Fruit fly (Drosophila melanogaster) whole organism, prepupa: ENCODE measurements around the gene cmet.

Source experiments
- CG15336 ChIP-seq: fragments of 200-800 bp; sonication (Bioruptor generic); IDR thresholded peaks from 2 replicates; pipeline ENCODE4 v1.3.6; 2022; ENCODE audit warnings: missing biosample characterization, missing genetic modification characterization
- CG31627 ChIP-seq: fragments of 200-800 bp; sonication (Bioruptor generic); optimal IDR thresholded peaks from 3 replicates; lab custom pipeline; 2016; ENCODE audit warnings: missing biosample characterization, missing genetic modification characterization
- Ets21C ChIP-seq: fragments of 200-800 bp; sonication (Bioruptor generic); optimal IDR thresholded peaks from 3 replicates; lab custom pipeline; 2016; ENCODE audit warnings: missing biosample characterization, missing genetic modification characterization
- Hr38 ChIP-seq: sonication (Bioruptor generic); optimal IDR thresholded peaks from 2 replicates; lab custom pipeline; 2016; ENCODE audit warnings: missing biosample characterization, missing genetic modification characterization
- spab ChIP-seq: fragments of 200-800 bp; sonication (Bioruptor generic); optimal IDR thresholded peaks from 2 replicates; lab custom pipeline; 2017; ENCODE audit warnings: missing biosample characterization, mild to moderate bottlenecking, missing genetic modification characterization, missing genetic modification reagents

- TF ChIP-seq Hr38 (GFP tag; lab: Kevin White, UChicago): no peak
- TF ChIP-seq CG31627 (GFP tag; lab: Kevin White, UChicago): peak; percentile 73
- no peak for TF ChIP-seq Ets21C (GFP tag; lab: Kevin White, UChicago)
- TF ChIP-seq CG15336: 0 out of 2 replicates have a peak, but pooled peaks have one; percentile 28
- no peak for TF ChIP-seq spab (GFP tag; lab: Kevin White, UChicago)
Measured at dm6 chr2L:11277927-11278351, 9.1 kb upstream of the cmet start, which contains the start of gene CG33695.
